Worm (Caenorhabditis elegans): ENCODE measurements around the gene mob-4.

The mob-4 gene

DNA sequence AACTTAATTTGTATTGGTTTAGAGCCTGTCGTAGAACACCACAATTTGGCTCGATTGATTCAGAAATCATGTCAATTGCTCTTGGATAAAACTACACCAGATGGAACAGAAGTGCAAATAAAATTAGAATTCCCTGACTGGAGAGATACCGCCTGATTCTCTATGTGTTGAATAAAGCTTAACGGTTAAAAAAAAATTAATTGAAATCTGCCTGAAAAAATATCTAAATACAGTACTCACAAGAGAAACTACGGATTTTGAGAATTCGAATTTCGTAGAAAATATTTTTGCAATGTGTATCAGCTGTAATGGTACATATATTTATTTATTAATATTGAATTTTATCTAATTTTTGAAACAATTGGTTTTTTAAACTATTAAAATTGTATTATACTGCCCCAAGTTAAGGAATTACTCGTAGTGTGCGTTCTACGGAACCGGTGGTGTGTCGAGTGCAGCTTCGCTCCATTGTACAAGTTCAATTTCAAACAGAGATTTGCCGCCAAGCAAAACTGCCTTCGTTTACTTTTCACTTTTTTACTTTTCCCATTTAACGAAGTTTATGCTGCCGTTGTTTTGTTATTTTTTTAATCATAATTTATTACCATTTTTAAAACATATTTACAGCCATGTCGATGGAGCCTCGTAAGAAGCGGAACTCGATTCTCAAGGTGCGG lies 25.2 kb downstream of the mob-4 start, which contains the start of gene knl-1:
TSS of gene knl-1 (plus strand) at position 626 of the 677 bp plus-strand sequence.
- TF ChIP-seq snpc-1.1 (tag; optimal IDR thresholded peaks at IDR 0.05; ENCODE audit: insufficient read depth) = no peak
- no peak for TF ChIP-seq K11D2.4 (GFP tag; IDR thresholded peaks at IDR 0.05)
- no peak for TF ChIP-seq pha-4 (tag; optimal IDR thresholded peaks at IDR 0.05)
- TF ChIP-seq F52B5.7 (tag; optimal IDR thresholded peaks at IDR 0.05) = no peak
- TF ChIP-seq C06A6.2 (GFP tag; conservative IDR thresholded peaks at IDR 0.05) = no peak
- no peak for TF ChIP-seq mxl-1 (tag; optimal IDR thresholded peaks at IDR 0.05)
- no peak for TF ChIP-seq atf-7 (tag; optimal IDR thresholded peaks at IDR 0.05)
- TF ChIP-seq F22D6.2 (tag; optimal IDR thresholded peaks at IDR 0.05) = no peak
- TF ChIP-seq egrh-3 (GFP tag; IDR thresholded peaks at IDR 0.05) = 0 out of 2 replicates have a peak, but pooled peaks have one; percentile 49
- TF ChIP-seq T26A5.8 (tag; optimal IDR thresholded peaks at IDR 0.05) = no peak
- no peak for TF ChIP-seq ZK185.1 (tag; optimal IDR thresholded peaks at IDR 0.05; ENCODE audit: poor library complexity, severe bottlenecking)
- peak; percentile 63; the same call in 1 of the 2 replicates for TF ChIP-seq attf-3 (GFP tag; conservative IDR thresholded peaks at IDR 0.05)
- no peak for TF ChIP-seq lir-1 (GFP tag; conservative IDR thresholded peaks at IDR 0.05)
- peak; percentile 75 for TF ChIP-seq lsl-1 (GFP tag; optimal IDR thresholded peaks at IDR 0.05)
- TF ChIP-seq egl-18 (GFP tag; IDR thresholded peaks at IDR 0.05) = no peak
- TF ChIP-seq B0261.1 (tag; optimal IDR thresholded peaks at IDR 0.05) = no peak
- peak; percentile 25 for TF ChIP-seq tbp1 (GFP tag; optimal IDR thresholded peaks at IDR 0.05)
- no peak for TF ChIP-seq madf-3 (GFP tag; IDR thresholded peaks at IDR 0.05)
- TF ChIP-seq hlh-12 (tag; optimal IDR thresholded peaks at IDR 0.05) = no peak
- peak; percentile 30 for TF ChIP-seq ceh-27 (GFP tag; optimal IDR thresholded peaks at IDR 0.05)
- TF ChIP-seq efl-1 (GFP tag; optimal IDR thresholded peaks at IDR 0.05) = peak; percentile 90
- TF ChIP-seq Y53G8AR.9 (GFP tag; conservative IDR thresholded peaks at IDR 0.05) = no peak
- no peak for TF ChIP-seq tbx-9 (tag; optimal IDR thresholded peaks at IDR 0.05; ENCODE audit: borderline replicate concordance)
- no peak for TF ChIP-seq F55B11.4 (tag; optimal IDR thresholded peaks at IDR 0.05; ENCODE audit: borderline replicate concordance, insufficient read depth)
- no peak for TF ChIP-seq rec-8 (tag; optimal IDR thresholded peaks at IDR 0.05)
- no peak for TF ChIP-seq B0035.1 (tag; optimal IDR thresholded peaks at IDR 0.05)
- no peak for TF ChIP-seq lag-1 (GFP tag; IDR thresholded peaks at IDR 0.05)
- TF ChIP-seq madf-10 (tag; optimal IDR thresholded peaks at IDR 0.05) = peak; percentile 4
- no peak for TF ChIP-seq mel-28 (tag; optimal IDR thresholded peaks at IDR 0.05; ENCODE audit: borderline replicate concordance)
- no peak for TF ChIP-seq K12H6.12 (tag; optimal IDR thresholded peaks at IDR 0.05)
- peak; percentile 39 for TF ChIP-seq nhr-80 (tag; optimal IDR thresholded peaks at IDR 0.05)
- no peak for TF ChIP-seq fkh-3 (tag; optimal IDR thresholded peaks at IDR 0.05)
- TF ChIP-seq cebp-1 (GFP tag; IDR thresholded peaks at IDR 0.05) = no peak
- no peak for TF ChIP-seq cebp-1 (tag; optimal IDR thresholded peaks at IDR 0.05)
- TF ChIP-seq unc-130 (GFP tag; optimal IDR thresholded peaks at IDR 0.05) = peak; percentile 68
- peak; percentile 79 for TF ChIP-seq dpl-1 (GFP tag; optimal IDR thresholded peaks at IDR 0.05)
- peak; percentile 80 for TF ChIP-seq mcd-1 (GFP tag; IDR thresholded peaks at IDR 0.05)
- TF ChIP-seq attf-6 (GFP tag; IDR thresholded peaks at IDR 0.05) = no peak
- no peak for TF ChIP-seq F37B4.10 (GFP tag; IDR thresholded peaks at IDR 0.05)
- no peak for TF ChIP-seq Y56A3A.18 (GFP tag; IDR thresholded peaks at IDR 0.05)
- no peak for TF ChIP-seq F57C9.4 (tag; optimal IDR thresholded peaks at IDR 0.05)
- peak; percentile 45; the same call in 1 of the 2 replicates for TF ChIP-seq rcor-1 (GFP tag; IDR thresholded peaks at IDR 0.05)
- TF ChIP-seq zim-3 (tag; optimal IDR thresholded peaks at IDR 0.05) = no peak
- TF ChIP-seq lin-40 (tag; optimal IDR thresholded peaks at IDR 0.05) = no peak
- TF ChIP-seq ztf-25 (GFP tag; IDR thresholded peaks at IDR 0.05) = 0 out of 2 replicates have a peak, but pooled peaks have one; percentile 59
- 0 out of 2 replicates have a peak, but pooled peaks have one; percentile 63 for TF ChIP-seq ztf-28 (GFP tag; IDR thresholded peaks at IDR 0.05)
- peak; percentile 51; the same call in 1 of the 2 replicates for TF ChIP-seq madf-8 (GFP tag; conservative IDR thresholded peaks at IDR 0.05)
- TF ChIP-seq hmg-1.2 (GFP tag; IDR thresholded peaks at IDR 0.05) = peak; percentile 46; the same call in 1 of the 2 replicates
